Worm (Caenorhabditis elegans): Measurements from ENCODE around the gene F22B7.9.

Gene F22B7.9

ce11 chrIII:8656957-8657356 is 3.2 kb upstream of the F22B7.9 start (continued):
- no peak for TF ChIP-seq hmg-1.1 (GFP tag; IDR thresholded peaks at IDR 0.05)

ce11 chrIII:8656055-8656454 is 2.3 kb upstream of the F22B7.9 start:
- TF ChIP-seq nhr-42 (GFP tag; IDR thresholded peaks at IDR 0.05) (no peak), daf-16 (GFP tag; optimal IDR thresholded peaks at IDR 0.05) (no peak), daf-16 (tag; optimal IDR thresholded peaks at IDR 0.05) (peak; percentile 37), tag-97 (GFP tag; IDR thresholded peaks at IDR 0.05) (no peak), lin-1 (GFP tag; IDR thresholded peaks at IDR 0.05) (no peak)

- TF ChIP-seq vab-7 (GFP tag; IDR thresholded peaks at IDR 0.05) = no peak
- no peak for TF ChIP-seq lir-3 (tag; optimal IDR thresholded peaks at IDR 0.05)
- TF ChIP-seq lin-15B (tag; optimal IDR thresholded peaks at IDR 0.05) = no peak
- TF ChIP-seq hlh-30 (tag; optimal IDR thresholded peaks at IDR 0.05; ENCODE audit: insufficient read depth) = peak; percentile 59
- peak; percentile 22 for TF ChIP-seq nhr-48 (tag; optimal IDR thresholded peaks at IDR 0.05)
- no peak for TF ChIP-seq hlh-11 (tag; optimal IDR thresholded peaks at IDR 0.05)
- no peak for TF ChIP-seq duxl-1 (tag; optimal IDR thresholded peaks at IDR 0.05; ENCODE audit: poor library complexity)
- TF ChIP-seq nhr-102 (tag; optimal IDR thresholded peaks at IDR 0.05) = no peak
- TF ChIP-seq mxl-2 (GFP tag; conservative IDR thresholded peaks at IDR 0.05) = 0 out of 2 replicates have a peak, but pooled peaks have one; percentile 41
- no peak for TF ChIP-seq hmg-1.1 (GFP tag; IDR thresholded peaks at IDR 0.05)
- TF ChIP-seq dmd-6 (GFP tag; IDR thresholded peaks at IDR 0.05) = peak; percentile 30; the same call in 1 of the 2 replicates
- no peak for TF ChIP-seq set-16 (GFP tag; IDR thresholded peaks at IDR 0.05)
- peak; percentile 6 for TF ChIP-seq T20F7.1 (GFP tag; optimal IDR thresholded peaks at IDR 0.05)
- TF ChIP-seq nhr-111 (GFP tag; optimal IDR thresholded peaks at IDR 0.05) = no peak
- no peak for TF ChIP-seq arid-1 (GFP tag; conservative IDR thresholded peaks at IDR 0.05)
- TF ChIP-seq ZK337.2 (GFP tag; IDR thresholded peaks at IDR 0.05) = no peak
- no peak for TF ChIP-seq mdt-29 (GFP tag; IDR thresholded peaks at IDR 0.05)
- no peak for TF ChIP-seq nhr-10 (tag; optimal IDR thresholded peaks at IDR 0.05)
Observed at ce11 chrIII:8655412-8655811, 1.7 kb upstream of the F22B7.9 start.

ce11 chrIII:8654400-8654980 is 765 bp upstream of the F22B7.9 start:
- TF ChIP-seq aly-2 (tag; optimal IDR thresholded peaks at IDR 0.05) (no peak), zfp-2 (tag; optimal IDR thresholded peaks at IDR 0.05) (no peak), dmd-6 (GFP tag; IDR thresholded peaks at IDR 0.05) (peak; percentile 6; the same call in 1 of the 2 replicates), fos-1 (tag; optimal IDR thresholded peaks at IDR 0.05) (no peak), nhr-11 (tag; optimal IDR thresholded peaks at IDR 0.05) (peak; percentile 23), nhr-41 (GFP tag; IDR thresholded peaks at IDR 0.05) (no peak), mxl-3 (GFP tag; optimal IDR thresholded peaks at IDR 0.05) (no peak), tag-97 (GFP tag; IDR thresholded peaks at IDR 0.05) (no peak), lsy-2 (tag; optimal IDR thresholded peaks at IDR 0.05) (peak in 1 of 2 experiments; percentile 4), dmd-8 (GFP tag; IDR thresholded peaks at IDR 0.05) (no peak), nhr-76 (tag; optimal IDR thresholded peaks at IDR 0.05) (no peak), sdz-12 (GFP tag; optimal IDR thresholded peaks at IDR 0.05) (no peak), daf-12 (tag; optimal IDR thresholded peaks at IDR 0.05) (no peak), lir-3 (tag; optimal IDR thresholded peaks at IDR 0.05) (no peak), lin-15B (tag; optimal IDR thresholded peaks at IDR 0.05) (no peak), unc-62 (GFP tag; optimal IDR thresholded peaks at IDR 0.05 in 1 of 2) (peak in 1 of 2 experiments; percentile 37), unc-62 (tag; optimal IDR thresholded peaks at IDR 0.05) (no peak), lim-7 (GFP tag; IDR thresholded peaks at IDR 0.05) (no peak), mxl-2 (GFP tag; conservative IDR thresholded peaks at IDR 0.05) (no peak), aha-1 (tag) (no peak), snpc-4 (tag; optimal IDR thresholded peaks at IDR 0.05) (no peak), mdl-1 (tag; optimal IDR thresholded peaks at IDR 0.05) (no peak), ceh-20 (GFP tag; IDR thresholded peaks at IDR 0.05) (0 out of 2 replicates have a peak, but pooled peaks have one; percentile 11), daf-8 (GFP tag; IDR thresholded peaks at IDR 0.05) (no peak), php-3 (GFP tag; IDR thresholded peaks at IDR 0.05) (no peak), nhr-10 (tag; optimal IDR thresholded peaks at IDR 0.05) (no peak), egl-43 (GFP tag; IDR thresholded peaks at IDR 0.05) (no peak)

All from whole organism, L4 larva.